Worm (Caenorhabditis elegans) whole organism, L3 larva: Measurements from ENCODE around the gene vdac-1.

Experiments
- ama-1 ChIP-seq: fragments of 150-350 bp; optimal IDR thresholded peaks from 2 replicates; lab custom pipeline; 2018
- egl-27 ChIP-seq: sonication (generic microtip); optimal IDR thresholded peaks from 4 replicates; lab custom pipeline; 2017; ENCODE audit warnings: missing biosample characterization, missing genetic modification reagents, missing genetic modification characterization
- fos-1 ChIP-seq: fragments of 150-350 bp; optimal IDR thresholded peaks from 2 replicates; lab custom pipeline; 2014; ENCODE audit warnings: missing biosample characterization, missing genetic modification characterization
- mdl-1 ChIP-seq: fragments of 150-350 bp; optimal IDR thresholded peaks from 2 replicates; lab custom pipeline; 2014; ENCODE audit warnings: missing biosample characterization, missing genetic modification characterization
- pha-4 ChIP-seq: fragments of 150-350 bp; optimal IDR thresholded peaks from 2 replicates; lab custom pipeline; 2014; ENCODE audit warnings: missing biosample characterization, missing genetic modification reagents, missing genetic modification characterization
- unc-62 ChIP-seq: fragments of 150-350 bp; sonication (generic microtip); optimal IDR thresholded peaks from 4 replicates; lab custom pipeline; 2014; ENCODE audit warnings: missing biosample characterization, missing genetic modification reagents, missing genetic modification characterization

ce11 chrIV:7487554-7488456 is 19.9 kb downstream of the vdac-1 start, which contains the start of the genes his-60 and his-59:
- no peak for TF ChIP-seq egl-27 (tag; lab: Kevin White, UChicago)
- TF ChIP-seq unc-62 = no peak
- TF ChIP-seq ama-1 = no peak
- TF ChIP-seq fos-1 = no peak
- peak; percentile 43 for TF ChIP-seq pha-4 (tag; lab: Kevin White, UChicago)
- no peak for TF ChIP-seq mdl-1 (tag; lab: Kevin White, UChicago)
